Fruit fly (Drosophila melanogaster) whole organism, adult: Measurements from ENCODE around the gene mRpL9.
A peak's percentile ranks its signal among the peaks of the same experiment; 100 is the strongest.

ENCODE experiments used
- CG12768 ChIP-seq: fragments of 200-800 bp; sonication (Bioruptor generic); optimal IDR thresholded peaks from 2 replicates; lab custom pipeline; 2017; ENCODE audit warnings: missing biosample characterization, missing genetic modification characterization, mild to moderate bottlenecking, moderate library complexity, missing genetic modification reagents
- CG14711 ChIP-seq: fragments of 200-800 bp; sonication (Bioruptor generic); optimal IDR thresholded peaks from 2 replicates; lab custom pipeline; 2018; ENCODE audit warnings: missing biosample characterization, mild to moderate bottlenecking, missing genetic modification characterization, moderate library complexity
- CG1620 ChIP-seq: fragments of 200-800 bp; sonication (Bioruptor generic); optimal IDR thresholded peaks from 2 replicates; lab custom pipeline; 2016; ENCODE audit warnings: missing biosample characterization, missing genetic modification characterization
- CG33017 ChIP-seq: fragments of 200-800 bp; sonication (Bioruptor generic); optimal IDR thresholded peaks from 2 replicates; lab custom pipeline; 2018; ENCODE audit warnings: missing biosample characterization, mild to moderate bottlenecking, missing genetic modification characterization, moderate library complexity
- CG5204 ChIP-seq: fragments of 200-800 bp; sonication (Bioruptor generic); optimal IDR thresholded peaks from 2 replicates; lab custom pipeline; 2016; ENCODE audit warnings: missing biosample characterization, missing genetic modification characterization
- CG7045 ChIP-seq: fragments of 200-800 bp; sonication (Bioruptor generic); optimal IDR thresholded peaks from 2 replicates; lab custom pipeline; 2017; ENCODE audit warnings: missing biosample characterization, mild to moderate bottlenecking, missing genetic modification characterization
- Clk ChIP-seq: fragments of 200-800 bp; sonication (Bioruptor generic); optimal IDR thresholded peaks from 2 replicates; lab custom pipeline; 2017; ENCODE audit warnings: missing biosample characterization, missing genetic modification characterization
- Hr96 ChIP-seq: fragments of 200-800 bp; sonication (Bioruptor generic); optimal IDR thresholded peaks from 2 replicates; lab custom pipeline; 2016; ENCODE audit warnings: missing biosample characterization, missing genetic modification characterization
- Mnt ChIP-seq: fragments of 200-800 bp; sonication (Bioruptor generic); optimal IDR thresholded peaks from 2 replicates; lab custom pipeline; 2016; ENCODE audit warnings: missing biosample characterization, mild to moderate bottlenecking, missing genetic modification characterization
- cnc ChIP-seq, 2 experiments: fragments of >200 bp; optimal IDR thresholded peaks; 2 replicates each; lab custom pipeline; 2017
- kay ChIP-seq: fragments of 200-800 bp; sonication (Bioruptor generic); peaks from one replicate; lab custom pipeline; 2016; ENCODE audit warnings: missing biosample characterization, missing genetic modification characterization, borderline replicate concordance
- ovo ChIP-seq: fragments of 200-800 bp; sonication (Bioruptor generic); optimal IDR thresholded peaks from 2 replicates; lab custom pipeline; 2016; ENCODE audit warnings: missing biosample characterization, missing genetic modification characterization
- pad ChIP-seq: fragments of 200-800 bp; sonication (Bioruptor generic); optimal IDR thresholded peaks from 3 replicates; lab custom pipeline; 2017; ENCODE audit warnings: missing biosample characterization, missing genetic modification characterization, mild to moderate bottlenecking, moderate library complexity, missing genetic modification reagents
- tj ChIP-seq: fragments of 200-800 bp; sonication (Bioruptor generic); optimal IDR thresholded peaks from 3 replicates; lab custom pipeline; 2017; ENCODE audit warnings: missing biosample characterization, mild to moderate bottlenecking, missing genetic modification characterization, moderate library complexity

DNA sequence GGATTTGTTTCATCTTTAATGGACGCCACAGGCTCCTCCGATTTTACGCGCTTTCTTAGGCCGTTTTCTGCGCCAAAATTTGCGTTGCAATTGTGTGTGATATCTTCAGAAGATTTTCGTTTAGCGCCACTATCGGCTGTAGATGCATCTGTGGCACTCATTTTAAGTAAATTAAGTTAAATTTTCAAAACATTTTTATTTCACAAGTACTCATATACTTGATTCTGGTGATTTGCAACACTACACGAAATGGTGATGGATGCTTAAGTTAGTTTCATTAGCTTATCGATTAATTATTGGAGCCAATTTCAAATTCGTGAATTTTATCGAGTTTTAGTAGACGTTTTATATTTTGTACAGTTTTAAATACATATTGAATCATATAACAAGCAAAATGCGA, 33.1 kb downstream of the mRpL9 start, which contains the start of gene CG6171:
- TF ChIP-seq CG33017 (tag; lab: Kevin White, UChicago) (no peak), CG1620 (peak; percentile 41), CG14711 (tag; lab: Kevin White, UChicago) (peak; percentile 38), cnc (optimal IDR thresholded peaks at IDR 0.05; lab: Kevin White, UChicago) (no peak), CG5204 (GFP tag; lab: Kevin White, UChicago) (no peak), ovo (GFP tag; lab: Kevin White, UChicago) (no peak), kay (GFP tag; lab: Kevin White, UChicago) (no peak), Hr96 (GFP tag; lab: Kevin White, UChicago) (no peak), CG7045 (no peak), Mnt (GFP tag; lab: Kevin White, UChicago) (peak; percentile 9), CG12768 (GFP tag; lab: Kevin White, UChicago) (no peak), pad (GFP tag; lab: Kevin White, UChicago) (no peak), tj (no peak), Clk (GFP tag; lab: Kevin White, UChicago) (no peak)
